Fruit fly (Drosophila melanogaster) whole organism, adult: ENCODE measurements around the gene bcn92.

ENCODE experiments used
- CG11617 ChIP-seq: fragments of 200-800 bp; sonication (Bioruptor generic); optimal IDR thresholded peaks from 2 replicates; lab custom pipeline; 2017; ENCODE audit warnings: mild to moderate bottlenecking, missing biosample characterization, missing genetic modification reagents, missing genetic modification characterization
- CG12768 ChIP-seq: fragments of 200-800 bp; sonication (Bioruptor generic); optimal IDR thresholded peaks from 2 replicates; lab custom pipeline; 2017; ENCODE audit warnings: missing biosample characterization, missing genetic modification characterization, mild to moderate bottlenecking, moderate library complexity, missing genetic modification reagents
- CG14711 ChIP-seq: fragments of 200-800 bp; sonication (Bioruptor generic); optimal IDR thresholded peaks from 2 replicates; lab custom pipeline; 2018; ENCODE audit warnings: missing biosample characterization, mild to moderate bottlenecking, missing genetic modification characterization, moderate library complexity
- CG1620 ChIP-seq: fragments of 200-800 bp; sonication (Bioruptor generic); optimal IDR thresholded peaks from 2 replicates; lab custom pipeline; 2016; ENCODE audit warnings: missing biosample characterization, missing genetic modification characterization
- CG33017 ChIP-seq: fragments of 200-800 bp; sonication (Bioruptor generic); optimal IDR thresholded peaks from 2 replicates; lab custom pipeline; 2018; ENCODE audit warnings: missing biosample characterization, mild to moderate bottlenecking, missing genetic modification characterization, moderate library complexity
- CG5204 ChIP-seq: fragments of 200-800 bp; sonication (Bioruptor generic); optimal IDR thresholded peaks from 2 replicates; lab custom pipeline; 2016; ENCODE audit warnings: missing biosample characterization, missing genetic modification characterization
- CG7045 ChIP-seq: fragments of 200-800 bp; sonication (Bioruptor generic); optimal IDR thresholded peaks from 2 replicates; lab custom pipeline; 2017; ENCODE audit warnings: missing biosample characterization, mild to moderate bottlenecking, missing genetic modification characterization
- CG7101 ChIP-seq: fragments of 200-800 bp; sonication (Bioruptor generic); optimal IDR thresholded peaks from 2 replicates; lab custom pipeline; 2018; ENCODE audit warnings: missing biosample characterization, mild to moderate bottlenecking, missing genetic modification characterization, moderate library complexity
- Clk ChIP-seq: fragments of 200-800 bp; sonication (Bioruptor generic); optimal IDR thresholded peaks from 2 replicates; lab custom pipeline; 2017; ENCODE audit warnings: missing biosample characterization, missing genetic modification characterization
- Crg-1 ChIP-seq: fragments of 200-800 bp; sonication (Bioruptor generic); optimal IDR thresholded peaks from 2 replicates; lab custom pipeline; 2016; ENCODE audit warnings: missing biosample characterization, missing genetic modification characterization
- Hr96 ChIP-seq: fragments of 200-800 bp; sonication (Bioruptor generic); optimal IDR thresholded peaks from 2 replicates; lab custom pipeline; 2016; ENCODE audit warnings: missing biosample characterization, missing genetic modification characterization
- Mnt ChIP-seq: fragments of 200-800 bp; sonication (Bioruptor generic); optimal IDR thresholded peaks from 2 replicates; lab custom pipeline; 2016; ENCODE audit warnings: missing biosample characterization, mild to moderate bottlenecking, missing genetic modification characterization
- bab1 ChIP-seq: fragments of 200-800 bp; sonication (Bioruptor generic); optimal IDR thresholded peaks from 3 replicates; lab custom pipeline; 2019; ENCODE audit warnings: missing biosample characterization, mild to moderate bottlenecking, missing genetic modification characterization, moderate library complexity
- cic ChIP-seq: fragments of 200-800 bp; sonication (Bioruptor generic); optimal IDR thresholded peaks from 2 replicates; lab custom pipeline; 2017; ENCODE audit warnings: missing biosample characterization, mild to moderate bottlenecking, missing genetic modification characterization, moderate library complexity
- cnc ChIP-seq, 2 experiments: fragments of >200 bp; optimal IDR thresholded peaks; 2 replicates each; lab custom pipeline; 2017
- kay ChIP-seq: fragments of 200-800 bp; sonication (Bioruptor generic); peaks from one replicate; lab custom pipeline; 2016; ENCODE audit warnings: missing biosample characterization, missing genetic modification characterization, borderline replicate concordance
- ovo ChIP-seq: fragments of 200-800 bp; sonication (Bioruptor generic); optimal IDR thresholded peaks from 2 replicates; lab custom pipeline; 2016; ENCODE audit warnings: missing biosample characterization, missing genetic modification characterization
- pad ChIP-seq: fragments of 200-800 bp; sonication (Bioruptor generic); optimal IDR thresholded peaks from 3 replicates; lab custom pipeline; 2017; ENCODE audit warnings: missing biosample characterization, missing genetic modification characterization, mild to moderate bottlenecking, moderate library complexity, missing genetic modification reagents
- tj ChIP-seq: fragments of 200-800 bp; sonication (Bioruptor generic); optimal IDR thresholded peaks from 3 replicates; lab custom pipeline; 2017; ENCODE audit warnings: missing biosample characterization, mild to moderate bottlenecking, missing genetic modification characterization, moderate library complexity
- toe ChIP-seq: fragments of 200-800 bp; sonication (Bioruptor generic); optimal IDR thresholded peaks from 2 replicates; lab custom pipeline; 2016; ENCODE audit warnings: missing biosample characterization, missing genetic modification characterization

bcn92 gene

dm6 chrX:2157929-2158610, 8.6 kb upstream of the bcn92 start:
- TF ChIP-seq CG7045 (GFP tag; lab: Kevin White, UChicago) (no peak), tj (GFP tag; lab: Kevin White, UChicago) (peak; percentile 86), bab1 (GFP tag; lab: Kevin White, UChicago) (no peak), CG33017 (tag; lab: Kevin White, UChicago) (no peak), CG5204 (GFP tag; lab: Kevin White, UChicago) (no peak), kay (GFP tag; lab: Kevin White, UChicago) (no peak), toe (GFP tag; lab: Kevin White, UChicago) (no peak), Mnt (GFP tag; lab: Kevin White, UChicago) (peak; percentile 31), cnc (optimal IDR thresholded peaks at IDR 0.05; lab: Kevin White, UChicago) (no peak), pad (peak; percentile 25), Crg-1 (GFP tag; lab: Kevin White, UChicago) (no peak), Hr96 (GFP tag; lab: Kevin White, UChicago) (no peak), CG1620 (no peak)

DNA sequence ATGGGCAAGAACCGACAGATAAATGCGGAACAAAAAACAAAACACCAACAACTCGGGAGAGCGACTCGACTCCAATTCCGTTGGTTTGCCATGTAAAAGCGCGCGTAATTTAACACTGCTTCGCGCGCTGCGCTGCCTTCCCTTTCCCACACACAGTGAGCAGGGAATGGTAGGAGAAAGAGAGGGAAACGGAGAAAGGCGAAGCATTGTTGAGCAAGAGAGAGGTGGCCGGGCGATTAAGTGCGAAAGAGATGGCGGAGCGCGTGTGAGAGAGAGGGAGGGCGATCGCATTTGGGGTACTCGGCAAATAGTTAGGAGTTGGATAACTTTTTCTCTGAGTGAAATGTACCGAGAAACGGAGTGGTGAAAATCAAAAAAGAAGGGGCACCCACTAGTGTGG, 6.4 kb upstream of the bcn92 start:
- TF ChIP-seq CG5204 (GFP tag; lab: Kevin White, UChicago) = no peak
- TF ChIP-seq Mnt (GFP tag; lab: Kevin White, UChicago) = peak; percentile 14
- TF ChIP-seq Clk (GFP tag; lab: Kevin White, UChicago) = no peak
- peak; percentile 91 for TF ChIP-seq pad
- peak; percentile 62 for TF ChIP-seq tj (GFP tag; lab: Kevin White, UChicago)
- peak; percentile 4 for TF ChIP-seq CG7101 (tag; lab: Kevin White, UChicago)

dm6 chrX:2148671-2149070, 776 bp downstream of the bcn92 start:
- no peak for TF ChIP-seq CG11617 (GFP tag; lab: Kevin White, UChicago)
- TF ChIP-seq CG14711 (tag; lab: Kevin White, UChicago) = no peak
- TF ChIP-seq CG12768 (GFP tag; lab: Kevin White, UChicago) = no peak
- TF ChIP-seq bab1 (GFP tag; lab: Kevin White, UChicago) = no peak
- TF ChIP-seq pad = no peak
- TF ChIP-seq cic = no peak
- TF ChIP-seq CG33017 (tag; lab: Kevin White, UChicago) = no peak
- no peak for TF ChIP-seq CG1620
- no peak for TF ChIP-seq toe (GFP tag; lab: Kevin White, UChicago)
- no peak for TF ChIP-seq ovo (GFP tag; lab: Kevin White, UChicago)
- no peak for TF ChIP-seq kay (GFP tag; lab: Kevin White, UChicago)
- no peak for TF ChIP-seq Hr96 (GFP tag; lab: Kevin White, UChicago)
- TF ChIP-seq Clk (GFP tag; lab: Kevin White, UChicago) = no peak
- no peak for TF ChIP-seq CG5204 (GFP tag; lab: Kevin White, UChicago)
- no peak for TF ChIP-seq CG7101 (tag; lab: Kevin White, UChicago)
- no peak for TF ChIP-seq Crg-1 (GFP tag; lab: Kevin White, UChicago)
- TF ChIP-seq CG7045 (GFP tag; lab: Kevin White, UChicago) = no peak
- TF ChIP-seq tj (GFP tag; lab: Kevin White, UChicago) = no peak
- TF ChIP-seq cnc (optimal IDR thresholded peaks at IDR 0.05; lab: Kevin White, UChicago) = no peak
- TF ChIP-seq Mnt (GFP tag; lab: Kevin White, UChicago) = no peak

DNA sequence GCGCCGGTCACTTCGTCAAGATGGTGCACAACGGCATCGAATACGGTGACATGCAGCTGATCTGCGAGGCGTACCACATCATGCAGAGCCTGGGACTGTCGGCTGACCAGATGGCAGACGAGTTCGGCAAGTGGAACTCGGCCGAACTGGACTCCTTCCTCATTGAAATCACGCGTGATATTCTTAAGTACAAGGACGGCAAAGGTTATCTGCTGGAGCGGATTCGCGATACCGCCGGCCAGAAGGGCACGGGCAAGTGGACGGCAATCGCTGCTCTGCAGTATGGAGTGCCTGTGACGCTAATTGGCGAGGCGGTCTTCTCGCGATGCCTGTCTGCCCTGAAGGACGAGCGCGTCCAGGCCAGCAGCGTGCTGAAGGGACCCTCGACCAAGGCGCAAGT, 2.0 kb downstream of the bcn92 start:
- TF ChIP-seq CG12768 (GFP tag; lab: Kevin White, UChicago) = no peak
- TF ChIP-seq CG7045 (GFP tag; lab: Kevin White, UChicago) = no peak
- no peak for TF ChIP-seq CG5204 (GFP tag; lab: Kevin White, UChicago)
- TF ChIP-seq Hr96 (GFP tag; lab: Kevin White, UChicago) = no peak

dm6 chrX:2146574-2146973, 2.9 kb downstream of the bcn92 start:
- TF ChIP-seq Clk (GFP tag; lab: Kevin White, UChicago) (no peak), cic (peak; percentile 45)

DNA sequence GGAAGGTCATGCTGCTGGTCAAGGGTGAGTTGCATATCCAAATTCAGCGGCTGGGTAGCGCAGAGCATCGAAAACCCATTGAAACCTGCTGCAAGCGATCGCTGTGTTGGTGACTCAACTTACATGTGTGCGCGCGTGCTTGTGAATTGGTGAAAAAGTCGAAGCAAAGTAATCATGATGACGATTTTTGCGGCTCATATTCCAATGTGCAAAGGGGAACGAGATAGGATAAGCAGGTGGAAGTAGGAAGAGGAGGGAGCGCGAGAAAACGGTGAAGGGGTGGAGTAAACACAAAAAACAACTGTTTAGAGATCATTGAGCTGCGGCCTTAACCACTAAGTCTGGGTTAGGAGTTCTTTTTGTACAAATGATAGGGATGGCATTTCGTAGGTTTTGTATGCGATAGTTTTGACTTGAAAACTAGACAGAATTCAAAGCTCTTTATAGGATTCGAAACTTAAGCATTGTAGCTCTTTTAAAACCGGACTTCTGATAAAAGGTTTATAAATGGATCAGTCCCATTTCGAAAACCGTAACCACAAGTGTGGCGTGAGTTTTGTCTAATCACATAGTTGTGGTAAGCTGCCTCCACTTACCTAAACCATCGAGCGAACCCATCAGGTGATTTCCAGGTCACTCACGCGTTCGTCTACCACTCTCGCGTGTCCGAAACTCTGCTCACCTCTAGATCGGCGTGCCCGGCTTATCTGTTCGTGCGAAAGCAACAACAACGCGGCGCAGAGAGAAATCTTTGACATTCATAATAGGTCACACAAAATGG, 3.6 kb downstream of the bcn92 start:
- TF ChIP-seq toe (GFP tag; lab: Kevin White, UChicago) (peak; percentile 39), tj (GFP tag; lab: Kevin White, UChicago) (peak; percentile 38), CG7045 (GFP tag; lab: Kevin White, UChicago) (peak; percentile 1), CG14711 (tag; lab: Kevin White, UChicago) (no peak), Clk (GFP tag; lab: Kevin White, UChicago) (no peak), CG5204 (GFP tag; lab: Kevin White, UChicago) (peak; percentile 61), cic (no peak), pad (peak; percentile 94), CG33017 (tag; lab: Kevin White, UChicago) (no peak), CG7101 (tag; lab: Kevin White, UChicago) (peak; percentile 69), ovo (GFP tag; lab: Kevin White, UChicago) (peak; percentile 32), Crg-1 (GFP tag; lab: Kevin White, UChicago) (peak; percentile 68), CG1620 (peak; percentile 77), CG11617 (GFP tag; lab: Kevin White, UChicago) (peak; percentile 78), bab1 (GFP tag; lab: Kevin White, UChicago) (peak; percentile 79), CG12768 (GFP tag; lab: Kevin White, UChicago) (peak; percentile 5), Hr96 (GFP tag; lab: Kevin White, UChicago) (no peak), Mnt (GFP tag; lab: Kevin White, UChicago) (peak; percentile 59), cnc (optimal IDR thresholded peaks at IDR 0.05; lab: Kevin White, UChicago) (no peak), kay (GFP tag; lab: Kevin White, UChicago) (peak; percentile 80)
